Worm (Caenorhabditis elegans) whole organism, mixed stage, embryonic: ENCODE results near the gene F41H10.3.

Source experiments
- bed-3 ChIP-seq: fragments of 200-800 bp; sonication (Bioruptor generic); optimal IDR thresholded peaks from 3 replicates; lab custom pipeline; 2018; ENCODE audit warnings: mild to moderate bottlenecking, missing genetic modification characterization, moderate library complexity, missing compliant biosample characterization
- blmp-1 ChIP-seq: fragments of 150-350 bp; optimal IDR thresholded peaks from 2 replicates; lab custom pipeline; 2014; ENCODE audit warnings: missing biosample characterization, missing genetic modification characterization
- ces-1 ChIP-seq: fragments of 150-350 bp; optimal IDR thresholded peaks from 2 replicates; lab custom pipeline; 2014; ENCODE audit warnings: missing biosample characterization, missing genetic modification reagents, missing genetic modification characterization
- lin-13 ChIP-seq: fragments of 150-350 bp; optimal IDR thresholded peaks from 2 replicates; lab custom pipeline; 2014; ENCODE audit warnings: missing biosample characterization, missing genetic modification characterization
- lsy-2 ChIP-seq: fragments of 150-350 bp; optimal IDR thresholded peaks from 2 replicates; lab custom pipeline; 2014; ENCODE audit warnings: missing biosample characterization, missing genetic modification characterization
- mep-1 ChIP-seq: fragments of 150-350 bp; optimal IDR thresholded peaks from 2 replicates; lab custom pipeline; 2017; ENCODE audit warnings: missing biosample characterization, missing genetic modification reagents, missing genetic modification characterization, inconsistent platforms
- nhr-12 ChIP-seq: fragments of 150-350 bp; optimal IDR thresholded peaks from 2 replicates; lab custom pipeline; 2014; ENCODE audit warnings: missing biosample characterization, missing genetic modification characterization
- nhr-237 ChIP-seq: fragments of 150-350 bp; optimal IDR thresholded peaks from 2 replicates; lab custom pipeline; 2014; ENCODE audit warnings: missing biosample characterization, missing genetic modification characterization
- nhr-76 ChIP-seq: sonication (generic microtip); optimal IDR thresholded peaks from 2 replicates; lab custom pipeline; 2017; ENCODE audit warnings: missing biosample characterization, missing genetic modification characterization
- pha-4 ChIP-seq: fragments of 150-350 bp; optimal IDR thresholded peaks from 2 replicates; lab custom pipeline; 2018; ENCODE audit warnings: missing biosample characterization, missing genetic modification reagents, missing genetic modification characterization
- unc-62 ChIP-seq: fragments of 150-350 bp; optimal IDR thresholded peaks from 2 replicates; lab custom pipeline; 2014; ENCODE audit warnings: missing biosample characterization, missing genetic modification reagents, missing genetic modification characterization

DNA sequence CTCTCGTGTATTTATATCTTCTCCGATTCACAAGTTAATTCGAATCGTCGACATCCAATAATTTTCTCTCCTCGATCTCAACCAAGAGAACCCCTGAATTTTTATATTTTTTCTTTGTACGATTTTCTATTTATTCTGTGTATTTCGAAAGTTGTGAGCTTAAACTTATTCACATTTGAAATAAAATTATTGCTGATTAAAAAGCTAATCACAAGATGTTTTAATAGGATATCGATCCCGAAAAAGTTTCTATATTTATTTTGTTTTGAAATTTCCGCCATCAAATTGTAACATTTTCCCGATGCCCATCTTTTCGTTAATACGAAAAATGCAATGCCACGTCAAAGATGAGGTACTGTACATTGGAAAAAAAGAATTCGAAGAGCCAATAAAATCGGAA lies 27.2 kb downstream of the F41H10.3 start, which contains the start of gene ZK616.3:
- TF ChIP-seq bed-3 (GFP tag; lab: Kevin White, UChicago) (no peak), unc-62 (GFP tag; lab: Kevin White, UChicago) (no peak), pha-4 (tag; lab: Kevin White, UChicago) (no peak), ces-1 (no peak), nhr-12 (tag; lab: Kevin White, UChicago) (no peak), nhr-237 (no peak), lin-13 (tag; lab: Kevin White, UChicago) (no peak), nhr-76 (no peak), mep-1 (no peak), lsy-2 (tag; lab: Kevin White, UChicago) (no peak), blmp-1 (no peak)
